Fruit fly (Drosophila melanogaster) whole organism, prepupa: ENCODE data around the gene CG18095.

Experiments
- Blimp-1 ChIP-seq: fragments of 200-800 bp; sonication (Bioruptor generic); optimal IDR thresholded peaks from 3 replicates; lab custom pipeline; 2017; ENCODE audit warnings: missing biosample characterization, missing genetic modification characterization, mild to moderate bottlenecking, moderate library complexity, missing genetic modification reagents
- CG10631 ChIP-seq: fragments of 200-800 bp; sonication (Bioruptor generic); optimal IDR thresholded peaks from 2 replicates; lab custom pipeline; 2016; ENCODE audit warnings: missing biosample characterization, missing genetic modification characterization
- CG11294 ChIP-seq: fragments of 200-800 bp; sonication (Bioruptor generic); IDR thresholded peaks from 2 replicates; pipeline ENCODE4 v1.3.6; 2022; ENCODE audit warnings: missing biosample characterization, missing genetic modification characterization
- CG11762 ChIP-seq: fragments of 200-800 bp; sonication (Bioruptor generic); optimal IDR thresholded peaks from 3 replicates; lab custom pipeline; 2016; ENCODE audit warnings: missing biosample characterization, missing genetic modification characterization; ENCODE audit not compliant: insufficient read depth
- CG11902 ChIP-seq: fragments of 200-800 bp; sonication (Bioruptor generic); optimal IDR thresholded peaks from 3 replicates; lab custom pipeline; 2016; ENCODE audit warnings: missing biosample characterization, missing genetic modification characterization
- CG15336 ChIP-seq: fragments of 200-800 bp; sonication (Bioruptor generic); IDR thresholded peaks from 2 replicates; pipeline ENCODE4 v1.3.6; 2022; ENCODE audit warnings: missing biosample characterization, missing genetic modification characterization
- CG1621 ChIP-seq: fragments of 200-800 bp; sonication (Bioruptor generic); optimal IDR thresholded peaks from 3 replicates; lab custom pipeline; 2018; ENCODE audit warnings: missing biosample characterization, mild to moderate bottlenecking, missing genetic modification characterization
- CG16779 ChIP-seq: fragments of 200-800 bp; sonication (Bioruptor generic); optimal IDR thresholded peaks from 3 replicates; lab custom pipeline; 2017; ENCODE audit warnings: missing biosample characterization, mild to moderate bottlenecking, missing genetic modification characterization
- CG31627 ChIP-seq: fragments of 200-800 bp; sonication (Bioruptor generic); optimal IDR thresholded peaks from 3 replicates; lab custom pipeline; 2016; ENCODE audit warnings: missing biosample characterization, missing genetic modification characterization
- CG32006 ChIP-seq: fragments of 200-800 bp; sonication (Bioruptor generic); optimal IDR thresholded peaks from 3 replicates; lab custom pipeline; 2017; ENCODE audit warnings: missing biosample characterization, mild to moderate bottlenecking, missing genetic modification characterization
- CG34406 ChIP-seq: fragments of 200-800 bp; sonication (Bioruptor generic); optimal IDR thresholded peaks from 3 replicates; lab custom pipeline; 2016; ENCODE audit warnings: missing biosample characterization, missing genetic modification characterization
- CG3919 ChIP-seq: fragments of 200-800 bp; sonication (Bioruptor generic); optimal IDR thresholded peaks from 3 replicates; lab custom pipeline; 2016; ENCODE audit warnings: missing biosample characterization, missing genetic modification characterization
- CG6163 ChIP-seq: fragments of 200-800 bp; sonication (Bioruptor generic); IDR thresholded peaks from 3 replicates; pipeline ENCODE4 v1.3.6; 2022; ENCODE audit warnings: missing biosample characterization, missing genetic modification characterization
- CG6276 ChIP-seq: fragments of 200-800 bp; sonication (Bioruptor generic); optimal IDR thresholded peaks from 2 replicates; lab custom pipeline; 2017; ENCODE audit warnings: missing biosample characterization, mild to moderate bottlenecking, missing genetic modification characterization
- CG6792 ChIP-seq: fragments of 200-800 bp; sonication (Bioruptor generic); optimal IDR thresholded peaks from 3 replicates; lab custom pipeline; 2016; ENCODE audit warnings: missing biosample characterization, missing genetic modification characterization
- CG6808 ChIP-seq: fragments of 200-800 bp; sonication (Bioruptor generic); optimal IDR thresholded peaks from 3 replicates; lab custom pipeline; 2017; ENCODE audit warnings: missing biosample characterization, missing genetic modification characterization, mild to moderate bottlenecking, moderate library complexity, missing genetic modification reagents
- CG6854 ChIP-seq: fragments of 200-800 bp; sonication (Bioruptor generic); optimal IDR thresholded peaks from 2 replicates; lab custom pipeline; 2017; ENCODE audit warnings: missing biosample characterization, mild to moderate bottlenecking, missing genetic modification characterization
- CG7368 ChIP-seq: fragments of 200-800 bp; sonication (Bioruptor generic); optimal IDR thresholded peaks from 3 replicates; lab custom pipeline; 2016; ENCODE audit warnings: missing biosample characterization, missing genetic modification characterization
- CG8119 ChIP-seq: fragments of 200-800 bp; sonication (Bioruptor generic); IDR thresholded peaks from 3 replicates; pipeline ENCODE4 v1.3.6; 2022; ENCODE audit warnings: missing biosample characterization, missing genetic modification characterization
- CG8319 ChIP-seq: fragments of 200-800 bp; sonication (Bioruptor generic); optimal IDR thresholded peaks from 3 replicates; lab custom pipeline; 2016; ENCODE audit warnings: missing biosample characterization, missing genetic modification characterization
- CG8632 ChIP-seq: fragments of 200-800 bp; sonication (Bioruptor generic); optimal IDR thresholded peaks from 3 replicates; lab custom pipeline; 2016; ENCODE audit warnings: missing biosample characterization, missing genetic modification characterization
- CG9139 ChIP-seq: fragments of 200-800 bp; sonication (Bioruptor generic); optimal IDR thresholded peaks from 3 replicates; lab custom pipeline; 2017; ENCODE audit warnings: missing biosample characterization, mild to moderate bottlenecking, missing genetic modification characterization
- Eip75B ChIP-seq: fragments of 200-800 bp; sonication (Bioruptor generic); optimal IDR thresholded peaks from 3 replicates; lab custom pipeline; 2016; ENCODE audit warnings: missing biosample characterization, missing genetic modification characterization
- Eip78C ChIP-seq: fragments of 200-800 bp; sonication (Bioruptor generic); peaks from one replicate; lab custom pipeline; 2016; ENCODE audit warnings: missing biosample characterization, missing genetic modification characterization
- Ets21C ChIP-seq: fragments of 200-800 bp; sonication (Bioruptor generic); optimal IDR thresholded peaks from 3 replicates; lab custom pipeline; 2016; ENCODE audit warnings: missing biosample characterization, missing genetic modification characterization
- Ets96B ChIP-seq: fragments of 200-800 bp; optimal IDR thresholded peaks from 2 replicates; lab custom pipeline; 2019; ENCODE audit warnings: missing biosample characterization, mild to moderate bottlenecking, missing genetic modification characterization, moderate library complexity
- Gug ChIP-seq: fragments of 200-800 bp; sonication (Bioruptor generic); IDR thresholded peaks from 2 replicates; pipeline ENCODE4 v1.3.6; 2022; ENCODE audit warnings: missing biosample characterization, missing genetic modification characterization
- Hr39 ChIP-seq: fragments of 200-800 bp; sonication (Bioruptor generic); optimal IDR thresholded peaks from 2 replicates; lab custom pipeline; 2016; ENCODE audit warnings: missing biosample characterization, missing genetic modification characterization
- Hr4 ChIP-seq: fragments of 200-800 bp; sonication (Bioruptor generic); optimal IDR thresholded peaks from 3 replicates; lab custom pipeline; 2016; ENCODE audit warnings: missing biosample characterization, missing genetic modification characterization
- Met ChIP-seq: fragments of 200-800 bp; sonication (Bioruptor generic); optimal IDR thresholded peaks from 3 replicates; lab custom pipeline; 2016; ENCODE audit warnings: missing biosample characterization, missing genetic modification characterization
- OdsH ChIP-seq: fragments of 200-800 bp; sonication (Bioruptor generic); optimal IDR thresholded peaks from 3 replicates; lab custom pipeline; 2016; ENCODE audit warnings: missing biosample characterization, missing genetic modification characterization
- Smox ChIP-seq: fragments of 200-800 bp; sonication (Bioruptor generic); optimal IDR thresholded peaks from 3 replicates; lab custom pipeline; 2016; ENCODE audit warnings: missing biosample characterization, missing genetic modification characterization
- Sox102F ChIP-seq: fragments of 200-800 bp; sonication (Bioruptor generic); optimal IDR thresholded peaks from 2 replicates; lab custom pipeline; 2016; ENCODE audit warnings: missing biosample characterization, mild to moderate bottlenecking, missing genetic modification characterization
- Sox15 ChIP-seq: fragments of 200-800 bp; sonication (Bioruptor generic); optimal IDR thresholded peaks from 3 replicates; lab custom pipeline; 2016; ENCODE audit warnings: missing biosample characterization, missing genetic modification characterization
- achi ChIP-seq: fragments of 200-800 bp; sonication (Bioruptor generic); optimal IDR thresholded peaks from 3 replicates; lab custom pipeline; 2016; ENCODE audit warnings: missing biosample characterization, missing genetic modification characterization
- dac ChIP-seq: fragments of 200-800 bp; sonication (Bioruptor generic); optimal IDR thresholded peaks from 2 replicates; lab custom pipeline; 2017; ENCODE audit warnings: missing biosample characterization, mild to moderate bottlenecking, missing genetic modification characterization
- dsx ChIP-seq: fragments of 200-800 bp; optimal IDR thresholded peaks from 3 replicates; lab custom pipeline; 2019; ENCODE audit warnings: missing biosample characterization, mild to moderate bottlenecking, missing genetic modification characterization, moderate library complexity; ENCODE audit not compliant: poor library complexity, severe bottlenecking
- esn ChIP-seq: fragments of 200-800 bp; sonication (Bioruptor generic); optimal IDR thresholded peaks from 2 replicates; lab custom pipeline; 2016; ENCODE audit warnings: missing biosample characterization, mild to moderate bottlenecking, missing genetic modification characterization, moderate library complexity
- fd59A ChIP-seq: fragments of 200-800 bp; sonication (Bioruptor generic); optimal IDR thresholded peaks from 2 replicates; lab custom pipeline; 2017; ENCODE audit warnings: missing biosample characterization, mild to moderate bottlenecking, missing genetic modification characterization, missing genetic modification reagents
- fd85E ChIP-seq: fragments of 200-800 bp; sonication (Bioruptor generic); optimal IDR thresholded peaks from 3 replicates; lab custom pipeline; 2016; ENCODE audit warnings: missing biosample characterization, missing genetic modification characterization
- fkh ChIP-seq: fragments of 200-800 bp; sonication (Bioruptor generic); optimal IDR thresholded peaks from 3 replicates; lab custom pipeline; 2017; ENCODE audit warnings: missing biosample characterization, mild to moderate bottlenecking, missing genetic modification characterization, moderate library complexity
- lz ChIP-seq: fragments of 200-800 bp; sonication (Bioruptor generic); optimal IDR thresholded peaks from 3 replicates; lab custom pipeline; 2016; ENCODE audit warnings: missing biosample characterization, missing genetic modification characterization
- net ChIP-seq: fragments of 200-800 bp; sonication (Bioruptor generic); optimal IDR thresholded peaks from 3 replicates; lab custom pipeline; 2016; ENCODE audit warnings: missing biosample characterization, missing genetic modification characterization
- pdm3 ChIP-seq: fragments of 200-800 bp; sonication (Bioruptor generic); optimal IDR thresholded peaks from 3 replicates; lab custom pipeline; 2016; ENCODE audit warnings: missing biosample characterization, missing genetic modification characterization
- salr ChIP-seq, 2 experiments: fragments of 200-800 bp; sonication (Bioruptor generic); optimal IDR thresholded peaks; 3 replicates each; lab custom pipeline; 2016 to 2018; ENCODE audit warnings: missing biosample characterization in 2 of 2, missing genetic modification characterization in 2 of 2, mild to moderate bottlenecking in 1 of 2
- spab ChIP-seq: fragments of 200-800 bp; sonication (Bioruptor generic); optimal IDR thresholded peaks from 2 replicates; lab custom pipeline; 2017; ENCODE audit warnings: missing biosample characterization, mild to moderate bottlenecking, missing genetic modification characterization, missing genetic modification reagents
- svp ChIP-seq: fragments of 200-800 bp; sonication (Bioruptor generic); peaks from one replicate; lab custom pipeline; 2016; ENCODE audit warnings: missing biosample characterization, missing genetic modification characterization
- topi ChIP-seq: fragments of 200-800 bp; sonication (Bioruptor generic); optimal IDR thresholded peaks from 3 replicates; lab custom pipeline; 2016; ENCODE audit warnings: missing biosample characterization, missing genetic modification characterization
- vri ChIP-seq: fragments of 200-800 bp; sonication (Bioruptor generic); optimal IDR thresholded peaks from 3 replicates; lab custom pipeline; 2016; ENCODE audit warnings: missing biosample characterization, mild to moderate bottlenecking, missing genetic modification characterization

The CG18095 gene

DNA sequence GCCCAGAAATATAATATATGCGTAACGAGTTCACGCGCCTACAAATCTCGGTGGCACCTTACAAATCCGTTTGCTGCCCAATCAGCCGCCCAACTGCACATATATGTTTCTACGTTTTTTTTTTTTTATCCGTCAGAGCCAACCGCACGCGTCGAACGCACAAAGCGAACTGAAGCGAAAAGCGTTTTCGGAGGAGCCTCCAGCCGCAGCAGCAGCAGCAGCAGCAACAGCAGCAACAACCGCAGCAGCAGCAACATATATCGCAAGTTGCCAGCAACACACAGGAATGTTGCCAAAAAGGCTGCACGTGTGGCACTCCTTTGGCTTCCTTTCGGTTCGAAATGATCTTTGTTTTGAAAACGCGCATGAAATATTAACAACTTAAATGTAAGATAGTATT lies 30.3 kb downstream of the CG18095 start, which contains the start of gene rk:
Gene rk (minus strand): TSS at position 171 of the 400 bp plus-strand sequence.
- TF ChIP-seq CG6163 (GFP tag; lab: Robert Waterston, UW) (0 out of 3 replicates have a peak, but pooled peaks have one; percentile 33), svp (GFP tag; lab: Kevin White, UChicago) (peak; percentile 22), CG11762 (GFP tag; lab: Kevin White, UChicago) (no peak), CG32006 (no peak), esn (GFP tag; lab: Kevin White, UChicago) (no peak), Eip78C (GFP tag; lab: Kevin White, UChicago) (peak; percentile 56), dsx (GFP tag; lab: Kevin White, UChicago) (peak; percentile 7), CG3919 (peak; percentile 38), dac (GFP tag; lab: Kevin White, UChicago) (no peak), Met (peak; percentile 18)

DNA sequence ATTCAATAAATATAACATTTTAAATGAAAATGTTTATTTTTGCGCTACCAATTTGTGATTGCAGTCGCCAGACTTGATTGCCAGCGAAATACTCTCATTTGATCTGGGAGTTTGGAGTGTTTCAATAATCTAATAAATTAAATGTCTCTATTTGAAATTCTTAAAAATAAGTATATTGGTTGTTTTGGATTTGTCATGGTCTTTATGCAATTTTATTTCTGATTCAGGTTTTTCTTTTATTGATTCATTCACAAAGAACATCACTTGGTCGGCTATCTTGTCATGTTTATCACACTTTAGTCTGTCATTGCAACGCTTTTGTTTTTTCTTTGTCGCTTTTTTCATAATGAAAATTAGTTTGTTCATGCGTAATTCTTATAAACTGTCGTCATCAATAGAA lies 32.4 kb downstream of the CG18095 start:
- TF ChIP-seq CG3919 (peak; percentile 19), CG8119 (GFP tag; lab: Robert Waterston, UW) (peak; percentile 52; the same call in 1 of the 3 replicates), CG6276 (no peak), CG6792 (no peak), Smox (GFP tag; lab: Kevin White, UChicago) (peak; percentile 56), CG15336 (GFP tag; lab: Robert Waterston, UW) (peak; percentile 70; the same call in 1 of the 2 replicates), CG9139 (GFP tag; lab: Kevin White, UChicago) (no peak), Hr39 (GFP tag; lab: Kevin White, UChicago) (no peak), CG8632 (GFP tag; lab: Kevin White, UChicago) (no peak), net (no peak), CG6808 (GFP tag; lab: Kevin White, UChicago) (no peak), pdm3 (GFP tag; lab: Kevin White, UChicago) (peak; percentile 38), CG11294 (peak; percentile 48; the same call in 1 of the 2 replicates), salr (GFP tag; optimal IDR thresholded peaks at IDR 0.05; lab: Kevin White, UChicago) (no peak), CG11902 (no peak), dsx (GFP tag; lab: Kevin White, UChicago) (no peak), topi (GFP tag; lab: Kevin White, UChicago) (peak; percentile 61), fd85E (no peak), fd59A (GFP tag; lab: Kevin White, UChicago) (no peak), Ets21C (no peak), OdsH (GFP tag; lab: Kevin White, UChicago) (peak; percentile 8), CG16779 (no peak), Eip75B (GFP tag; lab: Kevin White, UChicago) (no peak), Gug (GFP tag; lab: Robert Waterston, UW) (peak; percentile 37; the same call in 1 of the 2 replicates), CG10631 (GFP tag; lab: Kevin White, UChicago) (peak; percentile 3), dac (GFP tag; lab: Kevin White, UChicago) (no peak), CG8319 (GFP tag; lab: Kevin White, UChicago) (no peak), achi (peak; percentile 24), esn (GFP tag; lab: Kevin White, UChicago) (no peak), Hr4 (GFP tag; lab: Kevin White, UChicago) (no peak), svp (GFP tag; lab: Kevin White, UChicago) (peak; percentile 86), CG34406 (GFP tag; lab: Kevin White, UChicago) (peak; percentile 22), vri (GFP tag; lab: Kevin White, UChicago) (no peak), CG11762 (GFP tag; lab: Kevin White, UChicago) (no peak), CG1621 (tag; lab: Kevin White, UChicago) (no peak), lz (GFP tag; lab: Kevin White, UChicago) (peak; percentile 57), Blimp-1 (GFP tag; lab: Kevin White, UChicago) (peak; percentile 33), fkh (GFP tag; lab: Kevin White, UChicago) (no peak), Ets96B (tag; lab: Kevin White, UChicago) (no peak), CG32006 (peak; percentile 39), CG6163 (GFP tag; lab: Robert Waterston, UW) (peak; percentile 37; the same call in 1 of the 3 replicates), spab (no peak), Sox15 (GFP tag; lab: Kevin White, UChicago) (no peak), CG6854 (GFP tag; lab: Kevin White, UChicago) (no peak), CG31627 (peak; percentile 36), Sox102F (GFP tag; lab: Kevin White, UChicago) (peak; percentile 65), CG7368 (GFP tag; lab: Kevin White, UChicago) (no peak)
